Fruit fly (Drosophila melanogaster) whole organism, wandering third instar larva: ENCODE data around the gene CG14606.
A peak's percentile ranks its signal among the peaks of the same experiment; 100 is the strongest.

Source experiments
- CG32264 ChIP-seq: fragments of 200-800 bp; sonication (Bioruptor generic); optimal IDR thresholded peaks from 2 replicates; lab custom pipeline; 2016; ENCODE audit warnings: missing biosample characterization, missing genetic modification characterization
- Dfd ChIP-seq: fragments of >200 bp; optimal IDR thresholded peaks from 2 replicates; lab custom pipeline; 2017; ENCODE audit warnings: missing biosample characterization, missing genetic modification characterization
- Hnf4 ChIP-seq: fragments of 200-800 bp; sonication (Bioruptor generic); optimal IDR thresholded peaks from 2 replicates; lab custom pipeline; 2016; ENCODE audit warnings: missing biosample characterization, mild to moderate bottlenecking, missing genetic modification characterization
- Hr83 ChIP-seq: fragments of 200-300 bp; sonication (Bioruptor generic); optimal IDR thresholded peaks from 2 replicates; lab custom pipeline; 2016; ENCODE audit warnings: missing biosample characterization, mild to moderate bottlenecking, missing genetic modification characterization, moderate library complexity; ENCODE audit not compliant: poor library complexity, severe bottlenecking
- Jra ChIP-seq: sonication (Bioruptor generic); optimal IDR thresholded peaks from 2 replicates; lab custom pipeline; 2016; ENCODE audit warnings: missing biosample characterization, missing genetic modification characterization
- Mio ChIP-seq: sonication (Bioruptor generic); optimal IDR thresholded peaks from 2 replicates; lab custom pipeline; 2016; ENCODE audit warnings: missing biosample characterization, missing genetic modification characterization
- Myc ChIP-seq: fragments of >200 bp; optimal IDR thresholded peaks from 2 replicates; lab custom pipeline; 2017
- OdsH ChIP-seq: fragments of 200-800 bp; sonication (Bioruptor generic); optimal IDR thresholded peaks from 2 replicates; lab custom pipeline; 2016; ENCODE audit warnings: missing biosample characterization, mild to moderate bottlenecking, missing genetic modification characterization
- Rel ChIP-seq, 2 experiments: fragments of 200-800 bp; sonication (Bioruptor generic) in 1 of 2; optimal IDR thresholded peaks; 2 replicates in 1 of 2; 3 replicates in 1 of 2; lab custom pipeline; 2016 to 2019; ENCODE audit warnings: mild to moderate bottlenecking in 2 of 2, missing biosample characterization in 2 of 2, missing genetic modification characterization in 2 of 2, moderate library complexity in 1 of 2
- Sp1 ChIP-seq: fragments of 200-800 bp; sonication (Bioruptor generic); optimal IDR thresholded peaks from 3 replicates; lab custom pipeline; 2019; ENCODE audit warnings: missing biosample characterization, mild to moderate bottlenecking, missing genetic modification characterization, moderate library complexity
- Vsx2 ChIP-seq: fragments of 200-300, 225-300 bp; sonication (Bioruptor generic); optimal IDR thresholded peaks from 2 replicates; lab custom pipeline; 2018; ENCODE audit warnings: missing biosample characterization, missing genetic modification characterization; ENCODE audit not compliant: partially characterized antibody
- br ChIP-seq: fragments of 200-800 bp; sonication (Bioruptor generic); optimal IDR thresholded peaks from 2 replicates; lab custom pipeline; 2016; ENCODE audit warnings: missing biosample characterization, missing genetic modification characterization
- dl ChIP-seq, 2 experiments: fragments of 175-275, 200-275 bp in 1 of 2; fragments of 200-275 bp in 1 of 2; sonication (Bioruptor generic); optimal IDR thresholded peaks; lab custom pipeline; 2018; ENCODE audit warnings: mild to moderate bottlenecking in 2 of 2, missing biosample characterization in 2 of 2, missing genetic modification characterization in 2 of 2, moderate library complexity in 2 of 2; ENCODE audit not compliant: partially characterized antibody in 2 of 2, insufficient read depth in 1 of 2
- fru ChIP-seq: fragments of 200-800 bp; sonication (Bioruptor generic); optimal IDR thresholded peaks from 3 replicates; lab custom pipeline; 2016; ENCODE audit warnings: missing biosample characterization, mild to moderate bottlenecking, missing genetic modification characterization
- h ChIP-seq: fragments of 200-800 bp; sonication (Bioruptor generic); optimal IDR thresholded peaks from 3 replicates; lab custom pipeline; 2016; ENCODE audit warnings: missing biosample characterization, mild to moderate bottlenecking, missing genetic modification characterization
- jim ChIP-seq: fragments of 175-275, 200-325 bp; sonication (Bioruptor generic); optimal IDR thresholded peaks from 2 replicates; lab custom pipeline; 2016; ENCODE audit warnings: missing biosample characterization, mild to moderate bottlenecking, missing genetic modification characterization
- lola ChIP-seq: fragments of >200 bp; optimal IDR thresholded peaks from 2 replicates; lab custom pipeline; 2017; ENCODE audit warnings: missing biosample characterization, missing genetic modification characterization
- pan ChIP-seq: fragments of >200 bp; optimal IDR thresholded peaks from 2 replicates; lab custom pipeline; 2017
- psq ChIP-seq: fragments of 200-800 bp; sonication (Bioruptor generic); optimal IDR thresholded peaks from 3 replicates; lab custom pipeline; 2017; ENCODE audit warnings: missing biosample characterization, mild to moderate bottlenecking, missing genetic modification characterization, moderate library complexity
- rgr ChIP-seq: fragments of 200-800 bp; sonication (Bioruptor generic); optimal IDR thresholded peaks from 3 replicates; lab custom pipeline; 2016; ENCODE audit warnings: missing biosample characterization, mild to moderate bottlenecking, missing genetic modification characterization
- sage ChIP-seq: fragments of 200-800 bp; sonication (Bioruptor generic); optimal IDR thresholded peaks from 2 replicates; lab custom pipeline; 2016; ENCODE audit warnings: missing biosample characterization, mild to moderate bottlenecking, missing genetic modification characterization
- tai ChIP-seq: sonication (Bioruptor generic); optimal IDR thresholded peaks from 2 replicates; lab custom pipeline; 2016; ENCODE audit warnings: missing biosample characterization, missing genetic modification characterization
- usp ChIP-seq: fragments of >200 bp; optimal IDR thresholded peaks from 2 replicates; lab custom pipeline; 2017; ENCODE audit warnings: missing biosample characterization, missing genetic modification characterization
- woc ChIP-seq: sonication (Bioruptor generic); optimal IDR thresholded peaks from 2 replicates; lab custom pipeline; 2016; ENCODE audit warnings: missing biosample characterization, mild to moderate bottlenecking, missing genetic modification characterization

CG14606 gene

DNA sequence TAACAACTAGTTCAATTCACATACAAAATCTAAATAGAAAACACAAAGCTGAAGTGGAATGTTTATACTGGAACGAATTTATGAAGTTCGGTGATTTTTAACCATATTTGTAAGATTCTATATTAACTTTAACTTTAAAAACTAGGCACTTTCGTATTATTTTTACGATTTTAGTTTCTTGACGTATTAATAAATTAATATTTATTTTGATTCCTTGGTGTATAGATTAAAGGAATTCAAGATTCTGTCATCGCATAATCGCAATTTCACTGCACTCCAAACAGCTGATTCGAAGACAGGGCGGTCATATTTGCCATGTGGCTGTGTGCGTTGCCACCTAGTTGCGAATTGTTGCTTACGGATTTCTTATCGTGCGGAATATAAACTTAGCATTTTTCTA lies 32.6 kb upstream of the CG14606 start, which contains the start of the genes CG1227 and Dtwd2 (continued):
- no peak for TF ChIP-seq tai
- peak; percentile 88 for TF ChIP-seq Hnf4 (GFP tag; lab: Kevin White, UChicago)
- TF ChIP-seq pan = no peak
- TF ChIP-seq Mio (GFP tag; lab: Kevin White, UChicago) = no peak
- TF ChIP-seq dl (GFP tag; optimal IDR thresholded peaks at IDR 0.05; lab: Kevin White, UChicago; ENCODE audit: insufficient read depth in 1 of 2, partially characterized antibody in 2 of 2) = no peak
- TF ChIP-seq CG32264 (GFP tag; lab: Kevin White, UChicago) = peak; percentile 70
- TF ChIP-seq Hr83 (GFP tag; lab: Kevin White, UChicago) = peak; percentile 9
- peak; percentile 79 for TF ChIP-seq sage (GFP tag; lab: Kevin White, UChicago)

DNA sequence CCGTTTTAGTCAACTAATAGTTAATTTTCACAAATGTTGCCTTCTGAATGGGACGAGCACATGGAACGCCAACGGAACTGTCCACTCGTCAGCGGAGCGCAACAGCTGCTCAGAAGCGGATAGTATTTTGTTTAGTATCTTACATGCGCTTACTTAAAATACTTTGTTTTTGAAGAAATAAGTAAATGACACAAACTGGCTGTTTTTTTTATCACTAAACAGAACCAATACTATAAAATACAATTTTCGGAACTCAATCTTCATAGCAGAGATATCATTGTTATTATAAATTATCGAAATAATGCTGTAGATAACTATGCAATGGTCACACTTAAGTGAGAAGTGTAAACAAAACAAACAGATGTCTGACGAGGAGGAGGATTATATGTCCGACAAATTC lies 30.0 kb upstream of the CG14606 start, which contains the start of the genes Noc3 and CG10053:
Noc3 (minus strand) TSS at position 81 of the 400 bp plus-strand sequence.
CG10053 (plus strand) TSS at position 202 of the 400 bp plus-strand sequence.
- no peak for TF ChIP-seq jim (GFP tag; lab: Kevin White, UChicago)
- peak; percentile 60 for TF ChIP-seq Myc (lab: Kevin White, UChicago)

DNA sequence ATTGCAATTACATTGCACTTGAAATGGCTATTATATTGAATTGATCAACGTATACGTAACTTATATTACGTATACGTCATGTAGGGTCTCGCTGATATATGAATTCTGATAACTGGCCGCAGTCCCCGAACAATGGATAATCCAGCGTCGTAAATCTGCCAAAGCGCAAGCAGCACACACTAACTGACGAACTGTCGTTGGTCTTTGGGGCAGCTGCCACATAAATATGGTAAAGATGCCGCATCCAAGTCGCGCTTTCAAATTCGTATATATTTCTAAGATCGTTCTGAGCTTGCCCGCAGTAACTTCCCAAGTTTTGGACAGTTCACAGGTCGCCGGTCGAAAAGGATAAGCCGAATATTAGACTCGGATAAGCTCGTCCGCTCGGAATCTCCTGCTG lies 24.6 kb upstream of the CG14606 start, which contains the start of gene CG14607:
CG14607 (plus strand) TSS at position 301 of the 400 bp plus-strand sequence.
- TF ChIP-seq Myc (lab: Kevin White, UChicago) (no peak), dl (GFP tag; optimal IDR thresholded peaks at IDR 0.05; lab: Kevin White, UChicago; ENCODE audit: insufficient read depth in 1 of 2, partially characterized antibody in 2 of 2) (no peak), lola (GFP tag; lab: Kevin White, UChicago) (no peak), Hr83 (GFP tag; lab: Kevin White, UChicago) (no peak), OdsH (no peak)

DNA sequence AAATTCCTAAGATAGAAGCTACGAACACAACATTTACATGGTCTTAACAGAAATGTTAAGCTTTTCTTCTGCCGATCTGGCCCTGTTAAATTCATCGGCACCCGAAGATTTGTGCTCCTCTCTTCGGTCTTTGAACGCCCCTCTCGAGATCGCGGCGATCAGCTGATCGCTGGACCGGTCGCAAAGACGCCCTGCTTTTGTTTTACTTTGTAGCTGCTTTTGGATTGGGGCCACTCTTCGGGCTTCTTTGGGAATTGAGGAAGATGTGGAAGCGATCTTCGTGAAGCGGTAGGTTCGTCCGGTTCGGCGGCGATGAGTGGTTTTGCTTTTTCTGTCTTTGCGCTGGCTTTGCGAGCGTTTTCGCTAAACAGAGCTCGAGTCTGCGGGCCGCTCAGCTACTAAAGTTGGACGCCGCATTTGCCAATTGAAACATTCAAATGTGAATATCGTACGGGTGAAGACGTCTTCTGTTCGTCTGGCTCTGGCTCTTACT lies 7.1 kb upstream of the CG14606 start, which contains the start of gene thw:
thw (plus strand) TSS at position 443 of the 493 bp plus-strand sequence.
- no peak for TF ChIP-seq Hnf4 (GFP tag; lab: Kevin White, UChicago)
- no peak for TF ChIP-seq dl (GFP tag; optimal IDR thresholded peaks at IDR 0.05; lab: Kevin White, UChicago; ENCODE audit: insufficient read depth in 1 of 2, partially characterized antibody in 2 of 2)
- TF ChIP-seq lola (GFP tag; lab: Kevin White, UChicago) = no peak

DNA sequence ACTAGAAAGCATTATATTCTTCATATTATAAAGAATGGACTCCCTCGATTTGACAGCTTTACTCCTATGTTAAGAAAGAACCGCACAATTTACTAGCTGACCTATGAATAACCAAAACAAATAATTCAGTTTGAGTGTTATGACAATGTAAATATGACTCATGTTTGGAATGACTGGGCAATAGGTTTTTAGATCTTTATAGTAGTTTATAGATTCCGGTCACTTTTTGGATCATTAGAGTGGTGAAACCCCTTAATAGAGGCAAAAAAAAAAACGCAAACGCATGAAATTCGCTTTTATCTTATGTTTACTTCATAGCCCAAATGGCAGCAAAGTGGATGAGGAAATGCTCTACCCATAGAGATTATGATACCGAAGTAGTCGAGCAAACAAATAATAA lies 2.7 kb upstream of the CG14606 start, which contains the start of gene CG14605:
CG14605 (minus strand) TSS at position 101 of the 400 bp plus-strand sequence.
- TF ChIP-seq dl (GFP tag; optimal IDR thresholded peaks at IDR 0.05; lab: Kevin White, UChicago; ENCODE audit: insufficient read depth in 1 of 2, partially characterized antibody in 2 of 2) = no peak
- TF ChIP-seq rgr (GFP tag; lab: Kevin White, UChicago) = no peak
- no peak for TF ChIP-seq usp (GFP tag; lab: Kevin White, UChicago)
- no peak for TF ChIP-seq tai
- TF ChIP-seq Hnf4 (GFP tag; lab: Kevin White, UChicago) = no peak

DNA sequence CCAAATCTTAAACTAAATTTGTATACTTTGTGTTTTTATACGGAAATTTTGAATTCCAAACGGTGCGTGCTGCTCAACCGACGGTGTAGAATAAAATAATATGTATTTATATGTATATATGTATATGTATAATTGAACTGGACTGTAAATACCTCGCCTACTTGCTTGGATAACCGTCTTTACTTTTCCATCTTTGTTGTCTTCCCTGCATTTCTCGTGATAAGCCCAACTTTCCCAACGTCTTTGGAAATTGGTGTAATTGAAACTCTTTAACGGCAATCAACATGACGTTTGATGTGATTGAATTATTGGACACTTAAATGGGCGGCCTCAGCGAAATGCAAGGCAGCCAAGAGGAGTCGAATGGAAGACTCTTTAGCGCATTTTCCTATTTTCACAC lies 8.6 kb downstream of the CG14606 start, which contains the start of gene CG1288:
CG1288 (minus strand) TSS at position 101 of the 400 bp plus-strand sequence.
- TF ChIP-seq woc (no peak), br (GFP tag; lab: Kevin White, UChicago) (no peak), tai (no peak), fru (GFP tag; lab: Kevin White, UChicago) (no peak), Vsx2 (GFP tag; lab: Kevin White, UChicago) (no peak)

DNA sequence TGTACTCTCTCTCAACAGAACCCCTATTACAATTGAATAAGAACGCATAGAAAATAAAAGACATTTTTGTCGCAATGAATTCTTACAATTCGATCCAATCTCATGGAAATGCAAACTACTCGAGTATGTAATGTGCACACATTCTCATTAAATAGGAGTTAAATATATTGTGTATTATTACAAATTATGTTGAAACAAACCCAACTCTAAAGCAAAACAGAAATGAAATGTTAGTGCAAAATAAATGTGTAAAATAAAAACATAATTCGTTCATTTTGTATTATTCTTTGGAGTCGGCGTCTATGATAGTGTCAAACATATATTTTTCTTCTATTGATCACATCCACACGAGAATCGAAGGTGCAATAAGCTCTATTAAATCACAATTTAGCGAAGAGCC lies 16.2 kb downstream of the CG14606 start, which contains the start of gene CG14609:
CG14609 (plus strand) TSS at position 301 of the 400 bp plus-strand sequence.
- TF ChIP-seq h (GFP tag; lab: Kevin White, UChicago) (no peak), dl (GFP tag; optimal IDR thresholded peaks at IDR 0.05; lab: Kevin White, UChicago; ENCODE audit: insufficient read depth in 1 of 2, partially characterized antibody in 2 of 2) (no peak), Sp1 (GFP tag; lab: Kevin White, UChicago) (no peak), fru (GFP tag; lab: Kevin White, UChicago) (no peak), woc (no peak), Rel (GFP tag; optimal IDR thresholded peaks at IDR 0.05; lab: Kevin White, UChicago) (no peak), Rel (tag; optimal IDR thresholded peaks at IDR 0.05; lab: Kevin White, UChicago) (no peak), Dfd (GFP tag; lab: Kevin White, UChicago) (no peak), Hnf4 (GFP tag; lab: Kevin White, UChicago) (no peak), CG32264 (GFP tag; lab: Kevin White, UChicago) (no peak), usp (GFP tag; lab: Kevin White, UChicago) (no peak), tai (no peak), psq (no peak), sage (GFP tag; lab: Kevin White, UChicago) (no peak), Jra (GFP tag; lab: Kevin White, UChicago) (no peak), OdsH (no peak)
